Fruit fly (Drosophila melanogaster): ENCODE data around the gene CG4080.
A peak's percentile ranks its signal among the peaks of the same experiment; 100 is the strongest.

The CG4080 gene

DNA sequence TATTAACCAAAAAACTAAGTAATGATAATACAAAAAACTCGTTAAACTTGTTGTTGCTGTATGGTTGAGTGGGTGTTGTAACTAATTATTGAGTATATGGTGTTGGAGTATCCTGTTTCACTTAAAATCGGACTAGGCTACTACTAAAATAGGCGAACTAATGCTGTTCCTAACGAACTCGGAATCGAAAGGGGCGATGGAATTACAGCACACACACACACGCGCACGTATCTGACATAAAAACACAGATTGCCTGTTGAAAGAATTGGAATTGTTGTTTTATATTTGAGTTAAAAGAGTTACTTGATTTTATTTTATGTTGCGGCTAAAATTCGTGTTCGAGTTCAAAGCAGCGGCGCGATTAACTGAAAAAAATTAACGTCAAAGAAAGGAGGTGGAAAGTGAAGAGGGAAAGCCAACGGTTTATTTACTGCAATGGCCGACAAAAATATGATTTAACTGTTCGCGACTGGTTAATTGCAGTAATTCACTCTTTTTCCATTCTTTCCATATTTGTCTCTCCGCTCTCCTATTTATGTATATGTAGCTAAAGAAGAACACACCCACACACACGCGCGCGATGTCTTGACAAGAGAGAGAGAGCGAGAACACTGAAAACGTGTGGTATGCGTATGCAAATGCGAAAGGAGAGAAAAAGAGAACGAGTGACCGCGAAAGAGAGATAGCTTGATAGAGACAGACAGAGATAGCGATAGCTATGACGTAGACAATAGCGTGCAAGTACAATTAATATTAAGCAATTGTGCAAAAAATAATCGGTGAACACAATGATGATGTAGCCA, 2.5 kb upstream of the CG4080 start (continued):
- TF ChIP-seq corto (GFP tag; optimal IDR thresholded peaks at IDR 0.05): no peak
- TF ChIP-seq Oaz (GFP tag; IDR thresholded peaks at IDR 0.05): no peak
- no peak for TF ChIP-seq ems (GFP tag; optimal IDR thresholded peaks at IDR 0.05)
- TF ChIP-seq E2f1 (GFP tag; IDR thresholded peaks at IDR 0.05): no peak
- TF ChIP-seq ash1 (GFP tag; optimal IDR thresholded peaks at IDR 0.05): no peak
- TF ChIP-seq stwl (tag; optimal IDR thresholded peaks at IDR 0.05): no peak
- TF ChIP-seq gsb-n (tag; optimal IDR thresholded peaks at IDR 0.05): no peak
- TF ChIP-seq CG16815 (GFP tag; optimal IDR thresholded peaks at IDR 0.05): no peak
- TF ChIP-seq kay (GFP tag; optimal IDR thresholded peaks at IDR 0.05): no peak
- TF ChIP-seq CG5180 (GFP tag; optimal IDR thresholded peaks at IDR 0.05): no peak
- no peak for TF ChIP-seq Pdp1 (GFP tag; optimal IDR thresholded peaks at IDR 0.05)
- TF ChIP-seq NFAT (GFP tag; IDR thresholded peaks at IDR 0.05): no peak
- no peak for TF ChIP-seq CG13296 (GFP tag; optimal IDR thresholded peaks at IDR 0.05)
- no peak for TF ChIP-seq sens (GFP tag)
- TF ChIP-seq seq (GFP tag; IDR thresholded peaks at IDR 0.05): peak; percentile 49; the same call in 1 of the 2 replicates
- TF ChIP-seq fu2 (GFP tag; optimal IDR thresholded peaks at IDR 0.05): no peak
- no peak for TF ChIP-seq Atf3 (GFP tag; optimal IDR thresholded peaks at IDR 0.05)
- no peak for TF ChIP-seq psq (GFP tag; optimal IDR thresholded peaks at IDR 0.05)
- TF ChIP-seq nerfin-2 (GFP tag; IDR thresholded peaks at IDR 0.05; ENCODE audit: partially characterized antibody): no peak
- TF ChIP-seq Hsf (GFP tag; optimal IDR thresholded peaks at IDR 0.05): no peak
- TF ChIP-seq sqz (GFP tag; optimal IDR thresholded peaks at IDR 0.05): peak; percentile 22
- TF ChIP-seq CG12769 (tag; optimal IDR thresholded peaks at IDR 0.05): no peak
- no peak for TF ChIP-seq z (GFP tag; IDR thresholded peaks at IDR 0.05)
- TF ChIP-seq CG8089 (GFP tag; optimal IDR thresholded peaks at IDR 0.05): no peak
- no peak for TF ChIP-seq prd (optimal IDR thresholded peaks at IDR 0.05)
- TF ChIP-seq prd (GFP tag; IDR thresholded peaks at IDR 0.05): no peak
- TF ChIP-seq HHEX (GFP tag; optimal IDR thresholded peaks at IDR 0.05): no peak
- TF ChIP-seq CG7839 (tag; optimal IDR thresholded peaks at IDR 0.05): no peak
- no peak for TF ChIP-seq CG12744 (GFP tag; optimal IDR thresholded peaks at IDR 0.05)
- no peak for TF ChIP-seq tna (GFP tag; IDR thresholded peaks at IDR 0.05; ENCODE audit: partially characterized antibody)
- TF ChIP-seq CG7357 (GFP tag; IDR thresholded peaks at IDR 0.05): no peak
- no peak for TF ChIP-seq TFAM (GFP tag; optimal IDR thresholded peaks at IDR 0.05)
- TF ChIP-seq hb (GFP tag; IDR thresholded peaks at IDR 0.05; ENCODE audit: partially characterized antibody): no peak
- TF ChIP-seq CG11695 (GFP tag; IDR thresholded peaks at IDR 0.05): 0 out of 3 replicates have a peak, but pooled peaks have one; percentile 6
- peak; percentile 91 to 96 for TF ChIP-seq Trl (optimal IDR thresholded peaks at IDR 0.05)
- peak; percentile 40 for TF ChIP-seq Trl (GFP tag; optimal IDR thresholded peaks at IDR 0.05)
- no peak for TF ChIP-seq ranshi (GFP tag; IDR thresholded peaks at IDR 0.05)
- no peak for TF ChIP-seq H15 (GFP tag; IDR thresholded peaks at IDR 0.05)
- TF ChIP-seq CG4707 (GFP tag; optimal IDR thresholded peaks at IDR 0.05): no peak
- no peak for TF ChIP-seq gsb (GFP tag; IDR thresholded peaks at IDR 0.05)
- TF ChIP-seq GATAe (GFP tag; conservative IDR thresholded peaks at IDR 0.05): no peak
- TF ChIP-seq CG11093 (GFP tag; IDR thresholded peaks at IDR 0.05): no peak
- TF ChIP-seq run (tag; optimal IDR thresholded peaks at IDR 0.05): no peak
- TF ChIP-seq CG13123 (GFP tag; optimal IDR thresholded peaks at IDR 0.05): no peak
- no peak for TF ChIP-seq eyg (GFP tag; optimal IDR thresholded peaks at IDR 0.05)
- TF ChIP-seq CG1024 (GFP tag; IDR thresholded peaks at IDR 0.05): no peak
- TF ChIP-seq cg (GFP tag; optimal IDR thresholded peaks at IDR 0.05): peak; percentile 90
- TF ChIP-seq CG31441 (GFP tag; IDR thresholded peaks at IDR 0.05): no peak
- no peak for TF ChIP-seq HLH3B (GFP tag; IDR thresholded peaks at IDR 0.05)
- TF ChIP-seq sisA (GFP tag; IDR thresholded peaks at IDR 0.05): no peak
- TF ChIP-seq Rx (GFP tag; IDR thresholded peaks at IDR 0.05): no peak

All from whole organism, embryonic.